Worm (Caenorhabditis elegans) whole organism, midembryonic: ENCODE data around the gene scav-4.

ENCODE experiments used
- T22C8.4 ChIP-seq: fragments of 200-800 bp; sonication (Bioruptor generic); IDR thresholded peaks from 2 replicates; pipeline ENCODE4 v1.3.6; 2022; ENCODE audit warnings: missing genetic modification characterization, missing compliant biosample characterization
- flt-1 ChIP-seq: fragments of 200-800 bp; sonication (Bioruptor generic); IDR thresholded peaks from 2 replicates; pipeline ENCODE4 v1.3.6; 2022; ENCODE audit warnings: missing genetic modification characterization, missing compliant biosample characterization
- med-1 ChIP-seq: sonication (generic microtip); optimal IDR thresholded peaks from 2 replicates; lab custom pipeline; 2017; ENCODE audit warnings: missing genetic modification characterization, mild to moderate bottlenecking, missing compliant biosample characterization, antibody characterized with exemption, missing genetic modification reagents; ENCODE audit not compliant: insufficient read depth
- ref-1 ChIP-seq: fragments of 200-800 bp; sonication (Bioruptor generic); conservative IDR thresholded peaks from 2 replicates; pipeline ENCODE4 v1.3.6; 2022; ENCODE audit warnings: missing genetic modification reagents, missing genetic modification characterization, missing compliant biosample characterization
- tab-1 ChIP-seq: fragments of 200-800 bp; sonication (Bioruptor generic); IDR thresholded peaks from 2 replicates; pipeline ENCODE4 v1.3.6; 2022; ENCODE audit warnings: missing genetic modification characterization, missing compliant biosample characterization
- ztf-23 ChIP-seq: fragments of 200-800 bp; sonication (Bioruptor generic); IDR thresholded peaks from 2 replicates; pipeline ENCODE4 v1.3.6; 2022; ENCODE audit warnings: missing genetic modification reagents, missing genetic modification characterization, missing compliant biosample characterization
- ztf-29 ChIP-seq: fragments of 200-800 bp; sonication (Bioruptor generic); IDR thresholded peaks from 2 replicates; pipeline ENCODE4 v1.3.6; 2022; ENCODE audit warnings: missing genetic modification reagents, missing genetic modification characterization, missing compliant biosample characterization

ce11 chrX:13006734-13007133 is 25.2 kb downstream of the scav-4 start:
- TF ChIP-seq ztf-23 (no peak), ztf-29 (no peak), tab-1 (GFP tag; lab: Robert Waterston, UW) (no peak), med-1 (no peak), T22C8.4 (GFP tag; lab: Robert Waterston, UW) (no peak), ref-1 (GFP tag; lab: Robert Waterston, UW) (no peak), flt-1 (no peak)
